Worm (Caenorhabditis elegans) whole organism, young adult: Measurements from ENCODE around the gene gar-3.

Experiments used
- B0035.1 ChIP-seq: sonication (generic microtip); optimal IDR thresholded peaks from 2 replicates; lab custom pipeline; 2016; ENCODE audit warnings: missing genetic modification characterization, mild to moderate bottlenecking, missing compliant biosample characterization, missing genotype, missing genetic modification reagents
- B0261.1 ChIP-seq: sonication (generic microtip); optimal IDR thresholded peaks from 2 replicates; lab custom pipeline; 2016; ENCODE audit warnings: mild to moderate bottlenecking, missing genetic modification characterization, moderate library complexity, missing compliant biosample characterization
- C17E4.6 ChIP-seq: fragments of 200-800 bp; sonication (Bioruptor generic); IDR thresholded peaks from 2 replicates; pipeline ENCODE4 v1.3.6; 2022; ENCODE audit warnings: missing genetic modification reagents, missing genetic modification characterization, missing compliant biosample characterization
- D2030.7 ChIP-seq: fragments of 200-800 bp; sonication (Bioruptor generic); IDR thresholded peaks from 2 replicates; pipeline ENCODE4 v1.3.6; 2022; ENCODE audit warnings: missing genetic modification reagents, missing genetic modification characterization, missing compliant biosample characterization
- F22D6.2 ChIP-seq: sonication (generic microtip); optimal IDR thresholded peaks from 2 replicates; lab custom pipeline; 2016; ENCODE audit warnings: mild to moderate bottlenecking, missing genetic modification characterization, missing compliant biosample characterization
- F23B12.7 ChIP-seq: sonication (generic microtip); optimal IDR thresholded peaks from 2 replicates; lab custom pipeline; 2017; ENCODE audit warnings: missing genetic modification characterization, mild to moderate bottlenecking, missing compliant biosample characterization, antibody characterized with exemption, moderate library complexity; ENCODE audit not compliant: insufficient read depth
- F49E8.2 ChIP-seq: sonication (generic microtip); optimal IDR thresholded peaks from 3 replicates; lab custom pipeline; 2017; ENCODE audit warnings: missing genetic modification characterization, mild to moderate bottlenecking, missing compliant biosample characterization, antibody characterized with exemption, moderate library complexity; ENCODE audit not compliant: insufficient read depth
- F52B5.7 ChIP-seq: sonication (generic microtip); optimal IDR thresholded peaks from 2 replicates; lab custom pipeline; 2016; ENCODE audit warnings: mild to moderate bottlenecking, missing genetic modification characterization, missing compliant biosample characterization
- F55B11.4 ChIP-seq: sonication (generic microtip); optimal IDR thresholded peaks from 2 replicates; lab custom pipeline; 2016; ENCODE audit warnings: missing compliant biosample characterization, missing genetic modification characterization, borderline replicate concordance; ENCODE audit not compliant: insufficient read depth
- Y56A3A.18 ChIP-seq: fragments of 200-800 bp; sonication (Bioruptor generic); IDR thresholded peaks from 2 replicates; pipeline ENCODE4 v1.3.6; 2022; ENCODE audit warnings: missing genetic modification reagents, missing genetic modification characterization, missing compliant biosample characterization
- attf-5 ChIP-seq: fragments of 200-800 bp; sonication (Bioruptor generic); optimal IDR thresholded peaks from 2 replicates; lab custom pipeline; 2018; ENCODE audit warnings: mild to moderate bottlenecking, missing genetic modification characterization, missing compliant biosample characterization
- attf-6 ChIP-seq: fragments of 200-800 bp; sonication (Bioruptor generic); IDR thresholded peaks from 2 replicates; pipeline ENCODE4 v1.3.6; 2022; ENCODE audit warnings: missing genetic modification reagents, missing genetic modification characterization, missing compliant biosample characterization
- ceh-91 ChIP-seq: fragments of 200-800 bp; sonication (Bioruptor generic); IDR thresholded peaks from 2 replicates; pipeline ENCODE4 v1.3.6; 2022; ENCODE audit warnings: missing genetic modification reagents, missing genetic modification characterization, missing compliant biosample characterization
- chd-7 ChIP-seq: sonication (generic microtip); optimal IDR thresholded peaks from 2 replicates; lab custom pipeline; 2016; ENCODE audit warnings: mild to moderate bottlenecking, missing genetic modification characterization, moderate library complexity, missing compliant biosample characterization
- die-1 ChIP-seq: sonication (generic microtip); optimal IDR thresholded peaks from 2 replicates; lab custom pipeline; 2016; ENCODE audit warnings: missing genotype, mild to moderate bottlenecking, missing genetic modification characterization, missing compliant biosample characterization
- dox-1 ChIP-seq: fragments of 200-800 bp; sonication (Bioruptor generic); IDR thresholded peaks from 2 replicates; pipeline ENCODE4 v1.3.6; 2022; ENCODE audit warnings: missing genetic modification reagents, missing genetic modification characterization, missing compliant biosample characterization
- dpff-1 ChIP-seq: sonication (generic microtip); optimal IDR thresholded peaks from 2 replicates; lab custom pipeline; 2017; ENCODE audit warnings: mild to moderate bottlenecking, missing genetic modification characterization, missing compliant biosample characterization
- efl-1 ChIP-seq: fragments of 150-350 bp; optimal IDR thresholded peaks from 2 replicates; lab custom pipeline; 2014; ENCODE audit warnings: missing biosample characterization, missing genetic modification reagents, missing genetic modification characterization
- egl-44 ChIP-seq: fragments of 200-800 bp; sonication (Bioruptor generic); IDR thresholded peaks from 2 replicates; pipeline ENCODE4 v1.3.6; 2022; ENCODE audit warnings: missing genetic modification reagents, missing genetic modification characterization, missing compliant biosample characterization
- ekl-4 ChIP-seq: fragments of 200-800 bp; sonication (Bioruptor generic); IDR thresholded peaks from 2 replicates; pipeline ENCODE4 v1.3.6; 2022; ENCODE audit warnings: missing genetic modification reagents, missing genetic modification characterization, missing compliant biosample characterization
- him-1 ChIP-seq: sonication (generic microtip); optimal IDR thresholded peaks from 2 replicates; lab custom pipeline; 2016; ENCODE audit warnings: missing genotype, missing genetic modification reagents, missing genetic modification characterization, missing compliant biosample characterization
- lsl-1 ChIP-seq: fragments of 200-800 bp; sonication (Bioruptor generic); optimal IDR thresholded peaks from 2 replicates; lab custom pipeline; 2018; ENCODE audit warnings: mild to moderate bottlenecking, missing genetic modification characterization, moderate library complexity, missing compliant biosample characterization
- madf-3 ChIP-seq: fragments of 200-800 bp; sonication (Bioruptor generic); IDR thresholded peaks from 2 replicates; pipeline ENCODE4 v1.3.6; 2022; ENCODE audit warnings: missing genetic modification reagents, missing genetic modification characterization, missing compliant biosample characterization
- madf-6 ChIP-seq: fragments of 200-800 bp; sonication (Bioruptor generic); IDR thresholded peaks from 2 replicates; pipeline ENCODE4 v1.3.6; 2022; ENCODE audit warnings: missing genetic modification reagents, missing genetic modification characterization, missing compliant biosample characterization
- mel-28 ChIP-seq: sonication (generic microtip); optimal IDR thresholded peaks from 2 replicates; lab custom pipeline; 2016; ENCODE audit warnings: borderline replicate concordance, mild to moderate bottlenecking, missing genetic modification characterization, missing compliant biosample characterization
- nhr-120 ChIP-seq: fragments of 200-800 bp; sonication (Bioruptor generic); IDR thresholded peaks from 2 replicates; pipeline ENCODE4 v1.3.6; 2022; ENCODE audit warnings: missing genetic modification characterization, missing compliant biosample characterization
- nhr-179 ChIP-seq: sonication (generic microtip); optimal IDR thresholded peaks from 2 replicates; lab custom pipeline; 2016; ENCODE audit warnings: mild to moderate bottlenecking, missing genetic modification characterization, missing compliant biosample characterization
- snpc-1.1 ChIP-seq: sonication (generic microtip); optimal IDR thresholded peaks from 2 replicates; lab custom pipeline; 2017; ENCODE audit warnings: missing genetic modification characterization, mild to moderate bottlenecking, missing compliant biosample characterization, antibody characterized with exemption, moderate library complexity, missing genotype, missing genetic modification reagents; ENCODE audit not compliant: insufficient read depth
- snpc-1.3 ChIP-seq: sonication (generic microtip); optimal IDR thresholded peaks from 2 replicates; lab custom pipeline; 2017; ENCODE audit warnings: missing genetic modification characterization, mild to moderate bottlenecking, missing compliant biosample characterization, antibody characterized with exemption, moderate library complexity, missing genotype, missing genetic modification reagents; ENCODE audit not compliant: insufficient read depth
- snpc-3.4 ChIP-seq: sonication (generic microtip); optimal IDR thresholded peaks from 2 replicates; lab custom pipeline; 2017; ENCODE audit warnings: missing genetic modification characterization, mild to moderate bottlenecking, missing compliant biosample characterization, antibody characterized with exemption, moderate library complexity, missing genotype, missing genetic modification reagents
- snpc-4 ChIP-seq, 5 experiments: fragments of 150-350 bp in 1 of 5; sonication (generic microtip) in 4 of 5; optimal IDR thresholded peaks; 2 replicates each; lab custom pipeline; 2014 to 2018; ENCODE audit warnings: missing genetic modification characterization in 5 of 5, missing biosample characterization in 3 of 5, antibody characterized with exemption in 2 of 5, mild to moderate bottlenecking in 2 of 5, missing compliant biosample characterization in 2 of 5, missing genotype in 2 of 5, moderate library complexity in 2 of 5, missing genetic modification reagents in 1 of 5
- somi-1 ChIP-seq: fragments of 200-800 bp; sonication (Bioruptor generic); optimal IDR thresholded peaks from 2 replicates; lab custom pipeline; 2018; ENCODE audit warnings: mild to moderate bottlenecking, missing genetic modification characterization, missing compliant biosample characterization
- xnd-1 ChIP-seq: sonication (generic microtip); optimal IDR thresholded peaks from 2 replicates; lab custom pipeline; 2016; ENCODE audit warnings: missing genotype, missing genetic modification reagents, missing genetic modification characterization, missing compliant biosample characterization
- zfh-2 ChIP-seq: fragments of 200-800 bp; sonication (Bioruptor generic); conservative IDR thresholded peaks from 2 replicates; pipeline ENCODE4 v1.3.6; 2022; ENCODE audit warnings: missing genetic modification reagents, missing genetic modification characterization, missing compliant biosample characterization
- ztf-28 ChIP-seq: fragments of 200-800 bp; sonication (Bioruptor generic); IDR thresholded peaks from 2 replicates; pipeline ENCODE4 v1.3.6; 2022; ENCODE audit warnings: missing genetic modification reagents, missing genetic modification characterization, missing compliant biosample characterization

gar-3 gene

ce11 chrV:14617711-14618110 is 38.2 kb upstream of the gar-3 start:
- TF ChIP-seq ztf-28 (GFP tag; lab: Robert Waterston, UW) (0 out of 2 replicates have a peak, but pooled peaks have one; percentile 13), xnd-1 (tag; lab: Kevin White, UChicago) (no peak), D2030.7 (no peak), madf-3 (GFP tag; lab: Robert Waterston, UW) (0 out of 2 replicates have a peak, but pooled peaks have one; percentile 32)

ce11 chrV:14615671-14616070 is 36.2 kb upstream of the gar-3 start:
- TF ChIP-seq attf-6 (GFP tag; lab: Robert Waterston, UW): no peak
- TF ChIP-seq dox-1 (GFP tag; lab: Robert Waterston, UW): no peak
- peak; percentile 53 for TF ChIP-seq efl-1 (GFP tag; lab: Kevin White, UChicago)
- no peak for TF ChIP-seq F22D6.2 (tag; lab: Kevin White, UChicago)
- TF ChIP-seq F55B11.4 (tag; lab: Kevin White, UChicago): no peak
- TF ChIP-seq F52B5.7: no peak
- peak; percentile 52; the same call in 1 of the 2 replicates for TF ChIP-seq madf-6
- TF ChIP-seq ztf-28 (GFP tag; lab: Robert Waterston, UW): no peak
- no peak for TF ChIP-seq chd-7 (tag; lab: Kevin White, UChicago)
- TF ChIP-seq snpc-4 (GFP tag; optimal IDR thresholded peaks at IDR 0.05; lab: Kevin White, UChicago): no peak
- TF ChIP-seq snpc-4 (tag; optimal IDR thresholded peaks at IDR 0.05; lab: Kevin White, UChicago): no peak

ce11 chrV:14614454-14614853 is 34.9 kb upstream of the gar-3 start:
- TF ChIP-seq B0261.1 (tag; lab: Kevin White, UChicago): no peak
- no peak for TF ChIP-seq ekl-4 (GFP tag; lab: Robert Waterston, UW)
- no peak for TF ChIP-seq nhr-120 (GFP tag; lab: Robert Waterston, UW)
- no peak for TF ChIP-seq nhr-179 (tag; lab: Kevin White, UChicago)
- TF ChIP-seq mel-28 (tag; lab: Kevin White, UChicago): no peak
- TF ChIP-seq zfh-2 (GFP tag; lab: Robert Waterston, UW): no peak
- no peak for TF ChIP-seq dpff-1 (tag; lab: Kevin White, UChicago)
- TF ChIP-seq snpc-3.4 (tag; lab: Kevin White, UChicago): no peak
- no peak for TF ChIP-seq him-1
- no peak for TF ChIP-seq C17E4.6

- TF ChIP-seq ceh-91 (GFP tag; lab: Robert Waterston, UW) (peak; percentile 58), snpc-1.3 (peak; percentile 42), Y56A3A.18 (GFP tag; lab: Robert Waterston, UW) (no peak), lsl-1 (GFP tag; lab: Kevin White, UChicago) (peak; percentile 93), die-1 (tag; lab: Kevin White, UChicago) (no peak), snpc-1.1 (tag; lab: Kevin White, UChicago) (peak; percentile 16), attf-5 (GFP tag; lab: Kevin White, UChicago) (no peak), B0035.1 (tag; lab: Kevin White, UChicago) (no peak), snpc-4 (GFP tag; optimal IDR thresholded peaks at IDR 0.05; lab: Kevin White, UChicago) (no peak), snpc-4 (tag; optimal IDR thresholded peaks at IDR 0.05; lab: Kevin White, UChicago) (peak in 1 of 4 experiments; percentile 8), somi-1 (GFP tag; lab: Kevin White, UChicago) (no peak), D2030.7 (peak; percentile 8; the same call in 1 of the 2 replicates), F49E8.2 (tag; lab: Kevin White, UChicago) (peak; percentile 19), F23B12.7 (tag; lab: Kevin White, UChicago) (peak; percentile 59), egl-44 (no peak)
Measured at ce11 chrV:14612168-14612567, 32.6 kb upstream of the gar-3 start, which contains the start of the genes R11H6.5 and ccnk-1. Gene R11H6.5 (minus strand): TSS chrV:14612222. Gene ccnk-1 (plus strand): TSS chrV:14612548.
